Worm (Caenorhabditis elegans) whole organism, L4/young adult: ENCODE measurements around the gene E_BE45912.2.

Experiments used
- W03F9.2 ChIP-seq: fragments of 150-350 bp; optimal IDR thresholded peaks from 2 replicates; lab custom pipeline; 2014; ENCODE audit warnings: missing biosample characterization, missing genetic modification characterization
- dao-5 ChIP-seq: sonication (generic microtip); optimal IDR thresholded peaks from 2 replicates; lab custom pipeline; 2016; ENCODE audit warnings: missing genotype, missing genetic modification characterization, moderate library complexity, missing compliant biosample characterization
- him-1 ChIP-seq: sonication (generic microtip); optimal IDR thresholded peaks from 2 replicates; lab custom pipeline; 2016; ENCODE audit warnings: missing genotype, missing genetic modification reagents, missing genetic modification characterization, missing compliant biosample characterization

DNA sequence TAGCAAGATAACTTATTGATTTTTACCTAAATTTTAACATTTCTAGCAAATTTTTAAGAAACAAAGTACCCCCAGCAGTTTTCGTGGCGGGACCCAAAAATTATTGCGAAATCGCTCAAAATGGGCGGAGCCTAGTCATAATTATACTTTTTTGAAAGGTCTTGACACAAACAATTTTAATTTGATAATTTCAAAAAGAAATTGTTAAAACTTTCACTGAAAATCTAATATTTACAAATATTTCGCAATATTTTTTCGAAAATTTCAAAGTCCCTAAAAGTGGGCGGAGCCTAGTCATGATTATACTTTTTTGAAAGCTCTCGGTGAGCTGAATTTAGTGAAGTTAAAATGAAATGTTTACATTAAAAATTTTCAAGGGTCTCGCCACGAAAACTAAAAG is 26.4 kb downstream of the E_BE45912.2 start:
- TF ChIP-seq dao-5 (tag; lab: Kevin White, UChicago), result no peak
- TF ChIP-seq W03F9.2 (tag; lab: Kevin White, UChicago), result no peak
- no peak for TF ChIP-seq him-1
